Worm (Caenorhabditis elegans) whole organism, mixed stage, embryonic: ENCODE results near the gene fut-4.

ENCODE experiments used
- blmp-1 ChIP-seq: fragments of 150-350 bp; optimal IDR thresholded peaks from 2 replicates; lab custom pipeline; 2014; ENCODE audit warnings: missing biosample characterization, missing genetic modification characterization
- ceh-43 ChIP-seq: fragments of 200-800 bp; sonication (Bioruptor generic); optimal IDR thresholded peaks from 2 replicates; lab custom pipeline; 2018; ENCODE audit warnings: mild to moderate bottlenecking, missing genetic modification characterization, moderate library complexity, missing compliant biosample characterization
- ces-1 ChIP-seq: fragments of 150-350 bp; optimal IDR thresholded peaks from 2 replicates; lab custom pipeline; 2014; ENCODE audit warnings: missing biosample characterization, missing genetic modification reagents, missing genetic modification characterization
- hlh-1 ChIP-seq: fragments of 150-350 bp; optimal IDR thresholded peaks from 2 replicates; lab custom pipeline; 2014; ENCODE audit warnings: missing biosample characterization, missing genetic modification reagents, missing genetic modification characterization
- lin-32 ChIP-seq: fragments of 200-800 bp; sonication (Bioruptor generic); optimal IDR thresholded peaks from 2 replicates; lab custom pipeline; 2018; ENCODE audit warnings: mild to moderate bottlenecking, missing genetic modification characterization, missing compliant biosample characterization
- nhr-237 ChIP-seq: fragments of 150-350 bp; optimal IDR thresholded peaks from 2 replicates; lab custom pipeline; 2014; ENCODE audit warnings: missing biosample characterization, missing genetic modification characterization
- nhr-76 ChIP-seq: sonication (generic microtip); optimal IDR thresholded peaks from 2 replicates; lab custom pipeline; 2017; ENCODE audit warnings: missing biosample characterization, missing genetic modification characterization
- pha-4 ChIP-seq: fragments of 150-350 bp; optimal IDR thresholded peaks from 2 replicates; lab custom pipeline; 2018; ENCODE audit warnings: missing biosample characterization, missing genetic modification reagents, missing genetic modification characterization
- snpc-4 ChIP-seq: fragments of 150-350 bp; optimal IDR thresholded peaks from 2 replicates; lab custom pipeline; 2014; ENCODE audit warnings: missing biosample characterization, missing genetic modification characterization
- sptf-1 ChIP-seq: sonication (generic microtip); optimal IDR thresholded peaks from 2 replicates; lab custom pipeline; 2017; ENCODE audit warnings: mild to moderate bottlenecking, missing genetic modification characterization, moderate library complexity, missing compliant biosample characterization
- unc-39 ChIP-seq: fragments of 150-350 bp; optimal IDR thresholded peaks from 2 replicates; lab custom pipeline; 2014; ENCODE audit warnings: missing biosample characterization, missing genetic modification characterization
- unc-62 ChIP-seq: fragments of 150-350 bp; optimal IDR thresholded peaks from 2 replicates; lab custom pipeline; 2014; ENCODE audit warnings: missing biosample characterization, missing genetic modification reagents, missing genetic modification characterization
- ztf-11 ChIP-seq: fragments of 150-350 bp; optimal IDR thresholded peaks from 2 replicates; lab custom pipeline; 2014; ENCODE audit warnings: missing biosample characterization, missing genetic modification characterization

DNA sequence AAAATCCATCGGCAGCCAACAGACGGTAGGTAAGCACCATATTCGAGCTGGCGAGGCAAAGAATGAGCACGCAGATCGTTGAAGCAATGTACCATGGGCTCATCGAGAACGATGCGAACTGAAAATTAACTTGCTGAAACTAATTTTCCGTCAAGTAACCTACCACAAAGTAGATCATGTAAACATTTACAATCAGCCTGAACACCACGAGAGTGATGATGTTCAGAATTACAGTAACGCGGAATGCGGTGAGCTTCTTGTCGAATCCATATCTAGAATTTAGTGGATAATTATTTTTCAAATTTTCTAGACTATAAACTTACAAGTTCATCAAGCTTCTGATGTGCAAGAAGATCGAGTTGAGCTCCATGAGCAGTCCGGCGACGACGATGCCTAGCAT lies 7.1 kb upstream of the fut-4 start:
- TF ChIP-seq lin-32 (GFP tag; lab: Kevin White, UChicago) (no peak), nhr-237 (tag; lab: Kevin White, UChicago) (no peak), ces-1 (no peak), ztf-11 (no peak), snpc-4 (tag; lab: Kevin White, UChicago) (no peak), sptf-1 (no peak), unc-62 (no peak), hlh-1 (no peak), blmp-1 (no peak), pha-4 (tag; lab: Kevin White, UChicago) (no peak), ceh-43 (GFP tag; lab: Kevin White, UChicago) (no peak), nhr-76 (no peak), unc-39 (no peak)
